Worm (Caenorhabditis elegans) whole organism, L1 larva: ENCODE data around the gene W08F4.3.

Experiments
- C04F5.9 ChIP-seq: sonication (generic microtip); optimal IDR thresholded peaks from 2 replicates; lab custom pipeline; 2016; ENCODE audit warnings: missing genetic modification characterization, missing compliant biosample characterization
- F16B12.6 ChIP-seq: fragments of 150-350 bp; optimal IDR thresholded peaks from 2 replicates; lab custom pipeline; 2014; ENCODE audit warnings: missing biosample characterization, missing genetic modification characterization
- Y116A8C.19 ChIP-seq: sonication (generic microtip); optimal IDR thresholded peaks from 2 replicates; lab custom pipeline; 2016; ENCODE audit warnings: missing compliant biosample characterization, missing genetic modification characterization, borderline replicate concordance
- aha-1 ChIP-seq: fragments of 150-350 bp; optimal IDR thresholded peaks from 2 replicates; lab custom pipeline; 2014; ENCODE audit warnings: missing biosample characterization, missing genetic modification characterization
- aly-2 ChIP-seq: fragments of 150-350 bp; optimal IDR thresholded peaks from 2 replicates; lab custom pipeline; 2014; ENCODE audit warnings: missing biosample characterization, missing genetic modification characterization
- ceh-82 ChIP-seq, 3 experiments: fragments of 150-350 bp in 1 of 3; sonication (generic microtip) in 2 of 3; optimal IDR thresholded peaks; 2 replicates each; lab custom pipeline; 2014 to 2017; ENCODE audit warnings: missing biosample characterization in 3 of 3, missing genetic modification characterization in 3 of 3
- ceh-88 ChIP-seq: fragments of 200-800 bp; sonication (Bioruptor generic); IDR thresholded peaks from 2 replicates; pipeline ENCODE4 v1.3.6; 2022; ENCODE audit warnings: missing genetic modification characterization, missing compliant biosample characterization
- ces-1 ChIP-seq: fragments of 150-350 bp; optimal IDR thresholded peaks from 2 replicates; lab custom pipeline; 2014; ENCODE audit warnings: missing biosample characterization, missing genetic modification reagents, missing genetic modification characterization
- dpl-1 ChIP-seq, 3 experiments: fragments of 150-350 bp in 2 of 3; sonication (generic microtip) in 1 of 3; optimal IDR thresholded peaks; 2 replicates each; lab custom pipeline; 2014 to 2017; ENCODE audit warnings: missing biosample characterization in 3 of 3, missing genetic modification characterization in 3 of 3, missing genetic modification reagents in 3 of 3
- dsc-1 ChIP-seq: sonication (generic microtip); optimal IDR thresholded peaks from 2 replicates; lab custom pipeline; 2016; ENCODE audit warnings: mild to moderate bottlenecking, missing genetic modification characterization, missing compliant biosample characterization
- egl-13 ChIP-seq: sonication (generic microtip); optimal IDR thresholded peaks from 2 replicates; lab custom pipeline; 2016; ENCODE audit warnings: missing genotype, missing genetic modification reagents, missing genetic modification characterization, missing compliant biosample characterization
- elt-2 ChIP-seq: sonication (generic microtip); optimal IDR thresholded peaks from 2 replicates; lab custom pipeline; 2016; ENCODE audit warnings: missing genetic modification characterization, mild to moderate bottlenecking, inconsistent platforms, missing compliant biosample characterization, missing genetic modification reagents
- elt-3 ChIP-seq, 6 experiments: fragments of 150-350 bp in 1 of 6; sonication (generic microtip); optimal IDR thresholded peaks; 2 replicates each; lab custom pipeline; 2017 to 2018; ENCODE audit warnings: missing biosample characterization in 6 of 6, missing genetic modification characterization in 6 of 6, inconsistent platforms in 1 of 6
- ets-5 ChIP-seq: fragments of 200-800 bp; sonication (Bioruptor generic); IDR thresholded peaks from 2 replicates; pipeline ENCODE4 v1.3.6; 2022; ENCODE audit warnings: missing genetic modification characterization, missing compliant biosample characterization
- fkh-10 ChIP-seq: sonication (generic microtip); optimal IDR thresholded peaks from 2 replicates; lab custom pipeline; 2017; ENCODE audit warnings: missing biosample characterization, missing genetic modification reagents, missing genetic modification characterization
- fkh-8 ChIP-seq: sonication (generic microtip); optimal IDR thresholded peaks from 2 replicates; lab custom pipeline; 2016; ENCODE audit warnings: mild to moderate bottlenecking, missing genetic modification characterization, missing compliant biosample characterization
- grh-1 ChIP-seq: fragments of 200-800 bp; sonication (Bioruptor generic); IDR thresholded peaks from 2 replicates; pipeline ENCODE4 v1.3.6; 2022; ENCODE audit warnings: missing genetic modification reagents, missing genetic modification characterization, missing compliant biosample characterization
- irx-1 ChIP-seq: sonication (generic microtip); optimal IDR thresholded peaks from 2 replicates; lab custom pipeline; 2016; ENCODE audit warnings: missing genetic modification characterization, missing compliant biosample characterization
- isw-1 ChIP-seq: fragments of 200-800 bp; sonication (Bioruptor generic); IDR thresholded peaks from 2 replicates; pipeline ENCODE4 v1.3.6; 2022; ENCODE audit warnings: missing genetic modification characterization, missing compliant biosample characterization
- jun-1 ChIP-seq: fragments of 150-350 bp; optimal IDR thresholded peaks from 2 replicates; lab custom pipeline; 2014; ENCODE audit warnings: missing biosample characterization, missing genetic modification reagents, missing genetic modification characterization
- lin-15B ChIP-seq: fragments of 150-350 bp; sonication (generic microtip); optimal IDR thresholded peaks from 3 replicates; lab custom pipeline; 2014; ENCODE audit warnings: missing biosample characterization, missing genetic modification characterization
- lin-35 ChIP-seq, 2 experiments: fragments of 150-350 bp; optimal IDR thresholded peaks; 2 replicates each; lab custom pipeline; 2014; ENCODE audit warnings: missing biosample characterization in 2 of 2, missing genetic modification characterization in 2 of 2, missing genetic modification reagents in 2 of 2
- lir-3 ChIP-seq: sonication (generic microtip); optimal IDR thresholded peaks from 2 replicates; lab custom pipeline; 2016; ENCODE audit warnings: mild to moderate bottlenecking, missing genetic modification characterization, moderate library complexity, missing compliant biosample characterization; ENCODE audit not compliant: poor library complexity
- lsy-2 ChIP-seq, 2 experiments: fragments of 150-350 bp; optimal IDR thresholded peaks; 2 replicates each; lab custom pipeline; 2014; ENCODE audit warnings: missing biosample characterization in 2 of 2, missing genetic modification characterization in 2 of 2
- mab-9 ChIP-seq: fragments of 200-800 bp; sonication (Bioruptor generic); IDR thresholded peaks from 2 replicates; pipeline ENCODE4 v1.3.6; 2022; ENCODE audit warnings: missing genetic modification reagents, missing genetic modification characterization, missing compliant biosample characterization
- mep-1 ChIP-seq: fragments of 150-350 bp; optimal IDR thresholded peaks from 2 replicates; lab custom pipeline; 2014; ENCODE audit warnings: missing biosample characterization, missing genetic modification characterization
- nhr-12 ChIP-seq: sonication (generic microtip); optimal IDR thresholded peaks from 2 replicates; lab custom pipeline; 2017; ENCODE audit warnings: missing biosample characterization, missing genetic modification characterization
- nhr-19 ChIP-seq: fragments of 200-800 bp; sonication (Bioruptor generic); conservative IDR thresholded peaks from 2 replicates; pipeline ENCODE4 v1.3.6; 2022; ENCODE audit warnings: missing genetic modification characterization, missing compliant biosample characterization
- nhr-237 ChIP-seq: fragments of 150-350 bp; optimal IDR thresholded peaks from 2 replicates; lab custom pipeline; 2014; ENCODE audit warnings: missing biosample characterization, missing genetic modification characterization
- nhr-28 ChIP-seq: fragments of 150-350 bp; optimal IDR thresholded peaks from 2 replicates; lab custom pipeline; 2014; ENCODE audit warnings: missing biosample characterization, missing genetic modification characterization
- nhr-84 ChIP-seq: sonication (generic microtip); optimal IDR thresholded peaks from 2 replicates; lab custom pipeline; 2017; ENCODE audit warnings: missing biosample characterization, missing genetic modification characterization
- nhr-90 ChIP-seq: sonication (generic microtip); optimal IDR thresholded peaks from 2 replicates; lab custom pipeline; 2016; ENCODE audit warnings: mild to moderate bottlenecking, missing genetic modification characterization, missing compliant biosample characterization; ENCODE audit not compliant: poor library complexity
- pax-3 ChIP-seq: fragments of 200-800 bp; sonication (Bioruptor generic); optimal IDR thresholded peaks from 2 replicates; lab custom pipeline; 2018; ENCODE audit warnings: mild to moderate bottlenecking, missing genetic modification characterization, moderate library complexity, missing compliant biosample characterization
- pqm-1 ChIP-seq: sonication (generic microtip); optimal IDR thresholded peaks from 3 replicates; lab custom pipeline; 2017; ENCODE audit warnings: missing biosample characterization, missing genetic modification characterization
- rnt-1 ChIP-seq: sonication (generic microtip); optimal IDR thresholded peaks from 2 replicates; lab custom pipeline; 2016; ENCODE audit warnings: mild to moderate bottlenecking, missing genetic modification characterization, moderate library complexity, missing compliant biosample characterization
- skn-1 ChIP-seq: fragments of 150-350 bp; optimal IDR thresholded peaks from 2 replicates; lab custom pipeline; 2014; ENCODE audit warnings: missing biosample characterization, missing genetic modification characterization
- snpc-4 ChIP-seq: fragments of 150-350 bp; optimal IDR thresholded peaks from 2 replicates; lab custom pipeline; 2014; ENCODE audit warnings: missing biosample characterization, missing genetic modification characterization
- snu-23 ChIP-seq: sonication (generic microtip); optimal IDR thresholded peaks from 2 replicates; lab custom pipeline; 2016; ENCODE audit warnings: missing genetic modification characterization, missing compliant biosample characterization
- sup-37 ChIP-seq: fragments of 200-800 bp; sonication (Bioruptor generic); optimal IDR thresholded peaks from 2 replicates; lab custom pipeline; 2018; ENCODE audit warnings: mild to moderate bottlenecking, missing genetic modification characterization, missing compliant biosample characterization
- tbx-2 ChIP-seq: sonication (generic microtip); optimal IDR thresholded peaks from 2 replicates; lab custom pipeline; 2016; ENCODE audit warnings: missing genetic modification characterization, missing compliant biosample characterization
- tlp-1 ChIP-seq: fragments of 150-350 bp; optimal IDR thresholded peaks from 2 replicates; lab custom pipeline; 2014; ENCODE audit warnings: missing biosample characterization, missing genetic modification characterization
- unc-130 ChIP-seq: fragments of 150-350 bp; optimal IDR thresholded peaks from 2 replicates; lab custom pipeline; 2017; ENCODE audit warnings: missing biosample characterization, missing genetic modification characterization, inconsistent platforms
- unc-30 ChIP-seq: sonication (generic microtip); optimal IDR thresholded peaks from 2 replicates; lab custom pipeline; 2017; ENCODE audit warnings: missing biosample characterization, missing genetic modification characterization
- vab-15 ChIP-seq: sonication (generic microtip); optimal IDR thresholded peaks from 2 replicates; lab custom pipeline; 2017; ENCODE audit warnings: missing genotype, mild to moderate bottlenecking, missing genetic modification characterization, missing compliant biosample characterization
- xbp-1 ChIP-seq: sonication (generic microtip); optimal IDR thresholded peaks from 2 replicates; lab custom pipeline; 2016; ENCODE audit warnings: missing genetic modification characterization, missing compliant biosample characterization
- zag-1 ChIP-seq: fragments of 150-350 bp; optimal IDR thresholded peaks from 2 replicates; lab custom pipeline; 2014; ENCODE audit warnings: missing biosample characterization, missing genetic modification characterization
- ztf-11 ChIP-seq, 2 experiments: sonication (generic microtip); optimal IDR thresholded peaks; 2 replicates each; lab custom pipeline; 2016 to 2017; ENCODE audit warnings: missing genetic modification characterization in 2 of 2, missing biosample characterization in 1 of 2, missing compliant biosample characterization in 1 of 2
- ztf-4 ChIP-seq: fragments of 150-350 bp; optimal IDR thresholded peaks from 2 replicates; lab custom pipeline; 2014; ENCODE audit warnings: missing biosample characterization, missing genetic modification characterization

The W08F4.3 gene

DNA sequence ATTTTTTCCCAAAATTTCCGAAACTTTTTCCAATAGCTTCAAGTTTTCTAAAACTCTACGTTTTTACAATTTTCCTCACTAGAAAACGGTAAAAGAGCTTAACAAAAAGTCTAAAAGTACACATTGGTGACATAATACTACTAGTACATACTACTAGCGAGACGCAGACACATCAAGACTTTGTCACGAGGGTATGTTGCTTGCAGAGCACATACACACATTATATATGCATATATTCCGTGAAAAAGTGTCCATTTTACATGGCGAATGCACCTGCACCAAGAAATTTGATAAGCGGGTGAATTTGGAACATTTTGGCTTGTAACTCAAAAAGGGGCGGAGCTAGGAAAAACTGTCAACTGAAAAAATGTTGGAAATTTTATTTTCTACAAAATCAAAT lies 20.9 kb downstream of the W08F4.3 start (continued):
- TF ChIP-seq isw-1 (peak; percentile 15; the same call in 1 of the 2 replicates), aly-2 (tag; lab: Kevin White, UChicago) (no peak), nhr-90 (peak; percentile 10), lir-3 (tag; lab: Kevin White, UChicago) (peak; percentile 31), nhr-19 (peak; percentile 12; the same call in 1 of the 2 replicates), snu-23 (peak; percentile 34), dpl-1 (GFP tag; optimal IDR thresholded peaks at IDR 0.05; lab: Kevin White, UChicago) (peak in 2 of 3 experiments; percentile 0 to 52), ceh-88 (GFP tag; lab: Robert Waterston, UW) (no peak), dsc-1 (tag; lab: Kevin White, UChicago) (peak; percentile 4), ceh-82 (tag; optimal IDR thresholded peaks at IDR 0.05; lab: Kevin White, UChicago) (peak in 2 of 3 experiments; percentile 4 to 36), fkh-8 (tag; lab: Kevin White, UChicago) (peak; percentile 78), elt-3 (tag; optimal IDR thresholded peaks at IDR 0.05; lab: Kevin White, UChicago) (no peak), zag-1 (tag; lab: Kevin White, UChicago) (no peak), tbx-2 (tag; lab: Kevin White, UChicago) (peak; percentile 30), ztf-4 (no peak), elt-2 (tag; lab: Kevin White, UChicago) (no peak), Y116A8C.19 (tag; lab: Kevin White, UChicago) (no peak), xbp-1 (peak; percentile 34), lin-35 (GFP tag; optimal IDR thresholded peaks at IDR 0.05; lab: Kevin White, UChicago) (peak; percentile 26 to 51), mep-1 (tag; lab: Kevin White, UChicago) (peak; percentile 51)

DNA sequence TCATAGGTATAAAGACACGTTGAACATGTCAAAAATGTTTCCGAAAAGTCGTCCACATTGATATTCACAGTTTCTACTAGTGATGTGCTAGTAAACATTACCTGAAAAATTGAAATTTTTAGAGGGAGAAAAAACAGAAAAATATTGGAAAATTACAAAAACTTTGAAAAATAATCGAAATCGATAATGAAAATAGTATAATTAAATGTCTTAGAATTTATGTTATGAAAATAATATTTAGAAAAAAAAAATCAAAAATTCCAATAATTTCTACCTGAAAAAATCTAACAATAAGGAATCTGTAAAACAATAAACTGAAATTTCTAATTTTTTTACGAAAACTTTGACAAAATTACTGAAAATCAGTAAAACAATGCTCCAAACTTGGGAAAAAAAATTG lies 21.6 kb downstream of the W08F4.3 start, which contains the start of gene nhl-3:
TSS of gene nhl-3 (minus strand) at position 101 of the 400 bp plus-strand sequence.
- TF ChIP-seq xbp-1 (no peak), mab-9 (no peak), ets-5 (GFP tag; lab: Robert Waterston, UW) (no peak), irx-1 (tag; lab: Kevin White, UChicago) (no peak), Y116A8C.19 (tag; lab: Kevin White, UChicago) (no peak), fkh-10 (GFP tag; lab: Kevin White, UChicago) (no peak), lin-15B (no peak), lsy-2 (tag; optimal IDR thresholded peaks at IDR 0.05; lab: Kevin White, UChicago) (no peak), unc-130 (no peak), pqm-1 (tag; lab: Kevin White, UChicago) (no peak), nhr-28 (no peak), vab-15 (tag; lab: Kevin White, UChicago) (no peak), mep-1 (tag; lab: Kevin White, UChicago) (no peak), C04F5.9 (no peak), ztf-11 (tag; optimal IDR thresholded peaks at IDR 0.05; lab: Kevin White, UChicago) (no peak), skn-1 (no peak), ztf-4 (no peak), sup-37 (no peak)
- TF ChIP-seq, all 84 proteins: peak for 0

DNA sequence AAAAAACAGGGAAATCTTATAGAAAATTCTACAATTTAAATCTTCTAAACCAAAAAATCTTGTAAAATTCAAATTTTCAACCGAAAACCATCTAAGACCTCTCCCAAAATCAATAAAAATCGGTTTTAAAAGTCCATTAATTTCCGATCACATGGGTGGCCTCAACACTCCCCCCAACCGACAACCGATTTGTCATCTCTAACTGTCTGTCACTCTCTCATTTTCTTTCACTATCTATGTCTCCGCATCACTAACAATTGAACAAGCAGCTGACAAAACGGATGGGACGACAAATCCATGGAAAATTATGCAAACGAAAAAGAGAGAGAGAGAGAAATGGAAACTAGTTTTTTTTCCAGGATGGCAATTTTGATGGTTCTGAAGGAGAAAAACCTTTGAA lies 22.6 kb downstream of the W08F4.3 start:
- TF ChIP-seq egl-13 (no peak), jun-1 (tag; lab: Kevin White, UChicago) (no peak), zag-1 (tag; lab: Kevin White, UChicago) (no peak), grh-1 (GFP tag; lab: Robert Waterston, UW) (peak; percentile 47; the same call in 1 of the 2 replicates), fkh-10 (GFP tag; lab: Kevin White, UChicago) (no peak), isw-1 (peak; percentile 22), tlp-1 (no peak), snpc-4 (tag; lab: Kevin White, UChicago) (peak; percentile 64), rnt-1 (tag; lab: Kevin White, UChicago) (peak; percentile 80), nhr-237 (no peak), irx-1 (tag; lab: Kevin White, UChicago) (peak; percentile 45), C04F5.9 (no peak), ztf-11 (tag; optimal IDR thresholded peaks at IDR 0.05; lab: Kevin White, UChicago) (peak in 1 of 2 experiments; percentile 4), aha-1 (no peak), nhr-28 (no peak), nhr-84 (no peak), Y116A8C.19 (tag; lab: Kevin White, UChicago) (no peak), ztf-4 (peak; percentile 40), nhr-12 (tag; lab: Kevin White, UChicago) (no peak), ets-5 (GFP tag; lab: Robert Waterston, UW) (no peak), elt-3 (tag; optimal IDR thresholded peaks at IDR 0.05; lab: Kevin White, UChicago) (peak in 1 of 6 experiments; percentile 25), ceh-88 (GFP tag; lab: Robert Waterston, UW) (no peak), pax-3 (tag; lab: Kevin White, UChicago) (no peak), lin-15B (no peak), ces-1 (GFP tag; lab: Kevin White, UChicago) (no peak), lin-35 (GFP tag; optimal IDR thresholded peaks at IDR 0.05; lab: Kevin White, UChicago) (peak; percentile 48 to 63), unc-30 (tag; lab: Kevin White, UChicago) (no peak), aly-2 (tag; lab: Kevin White, UChicago) (no peak), F16B12.6 (tag; lab: Kevin White, UChicago) (no peak)
